Worm (Caenorhabditis elegans) whole organism, young adult: Measurements from ENCODE around the gene R09E10.1.

Experiments used
- B0035.1 ChIP-seq: sonication (generic microtip); optimal IDR thresholded peaks from 2 replicates; lab custom pipeline; 2016; ENCODE audit warnings: missing genetic modification characterization, mild to moderate bottlenecking, missing compliant biosample characterization, missing genotype, missing genetic modification reagents
- B0261.1 ChIP-seq: sonication (generic microtip); optimal IDR thresholded peaks from 2 replicates; lab custom pipeline; 2016; ENCODE audit warnings: mild to moderate bottlenecking, missing genetic modification characterization, moderate library complexity, missing compliant biosample characterization
- D2030.7 ChIP-seq: fragments of 200-800 bp; sonication (Bioruptor generic); IDR thresholded peaks from 2 replicates; pipeline ENCODE4 v1.3.6; 2022; ENCODE audit warnings: missing genetic modification reagents, missing genetic modification characterization, missing compliant biosample characterization
- F10E7.11 ChIP-seq: sonication (generic microtip); optimal IDR thresholded peaks from 2 replicates; lab custom pipeline; 2017; ENCODE audit warnings: mild to moderate bottlenecking, missing genetic modification characterization, moderate library complexity, missing compliant biosample characterization
- F22D6.2 ChIP-seq: sonication (generic microtip); optimal IDR thresholded peaks from 2 replicates; lab custom pipeline; 2016; ENCODE audit warnings: mild to moderate bottlenecking, missing genetic modification characterization, missing compliant biosample characterization
- F39B2.1 ChIP-seq: fragments of 200-800 bp; sonication (Bioruptor generic); IDR thresholded peaks from 2 replicates; pipeline ENCODE4 v1.3.6; 2022; ENCODE audit warnings: missing genetic modification reagents, missing genetic modification characterization, missing compliant biosample characterization
- F55B11.4 ChIP-seq: sonication (generic microtip); optimal IDR thresholded peaks from 2 replicates; lab custom pipeline; 2016; ENCODE audit warnings: missing compliant biosample characterization, missing genetic modification characterization, borderline replicate concordance; ENCODE audit not compliant: insufficient read depth
- F57A8.1 ChIP-seq: fragments of 200-800 bp; sonication (Bioruptor generic); optimal IDR thresholded peaks from 2 replicates; lab custom pipeline; 2018; ENCODE audit warnings: mild to moderate bottlenecking, missing genetic modification characterization, moderate library complexity, missing compliant biosample characterization
- K12H6.12 ChIP-seq: fragments of 200-800 bp; sonication (Bioruptor generic); optimal IDR thresholded peaks from 2 replicates; lab custom pipeline; 2018; ENCODE audit warnings: mild to moderate bottlenecking, missing genetic modification characterization, missing compliant biosample characterization
- T07F8.4 ChIP-seq: sonication (generic microtip); optimal IDR thresholded peaks from 2 replicates; lab custom pipeline; 2016; ENCODE audit warnings: mild to moderate bottlenecking, missing genetic modification characterization, moderate library complexity, missing compliant biosample characterization
- Y56A3A.18 ChIP-seq: fragments of 200-800 bp; sonication (Bioruptor generic); IDR thresholded peaks from 2 replicates; pipeline ENCODE4 v1.3.6; 2022; ENCODE audit warnings: missing genetic modification reagents, missing genetic modification characterization, missing compliant biosample characterization
- ZK185.1 ChIP-seq: sonication (generic microtip); optimal IDR thresholded peaks from 2 replicates; lab custom pipeline; 2016; ENCODE audit warnings: mild to moderate bottlenecking, missing genetic modification characterization, missing compliant biosample characterization; ENCODE audit not compliant: poor library complexity, severe bottlenecking
- aptf-2 ChIP-seq: fragments of 200-800 bp; sonication (Bioruptor generic); conservative IDR thresholded peaks from 2 replicates; pipeline ENCODE4 v1.3.6; 2022; ENCODE audit warnings: missing genetic modification reagents, missing genetic modification characterization, missing compliant biosample characterization
- attf-5 ChIP-seq: fragments of 200-800 bp; sonication (Bioruptor generic); optimal IDR thresholded peaks from 2 replicates; lab custom pipeline; 2018; ENCODE audit warnings: mild to moderate bottlenecking, missing genetic modification characterization, missing compliant biosample characterization
- ceh-100 ChIP-seq: fragments of 200-800 bp; sonication (Bioruptor generic); IDR thresholded peaks from 2 replicates; pipeline ENCODE4 v1.3.6; 2022; ENCODE audit warnings: missing genetic modification reagents, missing genetic modification characterization, missing compliant biosample characterization
- ceh-91 ChIP-seq: fragments of 200-800 bp; sonication (Bioruptor generic); IDR thresholded peaks from 2 replicates; pipeline ENCODE4 v1.3.6; 2022; ENCODE audit warnings: missing genetic modification reagents, missing genetic modification characterization, missing compliant biosample characterization
- die-1 ChIP-seq: sonication (generic microtip); optimal IDR thresholded peaks from 2 replicates; lab custom pipeline; 2016; ENCODE audit warnings: missing genotype, mild to moderate bottlenecking, missing genetic modification characterization, missing compliant biosample characterization
- efl-1 ChIP-seq: fragments of 150-350 bp; optimal IDR thresholded peaks from 2 replicates; lab custom pipeline; 2014; ENCODE audit warnings: missing biosample characterization, missing genetic modification reagents, missing genetic modification characterization
- egrh-3 ChIP-seq: fragments of 200-800 bp; sonication (Bioruptor generic); IDR thresholded peaks from 2 replicates; pipeline ENCODE4 v1.3.6; 2022; ENCODE audit warnings: missing genetic modification reagents, missing genetic modification characterization, missing compliant biosample characterization
- hsf-1 ChIP-seq: fragments of 200-800 bp; sonication (Bioruptor generic); IDR thresholded peaks from 2 replicates; pipeline ENCODE4 v1.3.6; 2022; ENCODE audit warnings: missing genetic modification reagents, missing genetic modification characterization, missing compliant biosample characterization
- lin-26 ChIP-seq: fragments of 200-800 bp; sonication (Bioruptor generic); IDR thresholded peaks from 2 replicates; pipeline ENCODE4 v1.3.6; 2022; ENCODE audit warnings: missing genetic modification reagents, missing genetic modification characterization, missing compliant biosample characterization
- lin-54 ChIP-seq: fragments of 200-800 bp; sonication (Bioruptor generic); optimal IDR thresholded peaks from 2 replicates; lab custom pipeline; 2018; ENCODE audit warnings: mild to moderate bottlenecking, missing genetic modification characterization, missing compliant biosample characterization
- madf-3 ChIP-seq: fragments of 200-800 bp; sonication (Bioruptor generic); IDR thresholded peaks from 2 replicates; pipeline ENCODE4 v1.3.6; 2022; ENCODE audit warnings: missing genetic modification reagents, missing genetic modification characterization, missing compliant biosample characterization
- mel-28 ChIP-seq: sonication (generic microtip); optimal IDR thresholded peaks from 2 replicates; lab custom pipeline; 2016; ENCODE audit warnings: borderline replicate concordance, mild to moderate bottlenecking, missing genetic modification characterization, missing compliant biosample characterization
- nhr-90 ChIP-seq: sonication (generic microtip); optimal IDR thresholded peaks from 2 replicates; lab custom pipeline; 2016; ENCODE audit warnings: missing genotype, mild to moderate bottlenecking, missing genetic modification characterization, missing compliant biosample characterization
- pbrm-1 ChIP-seq: fragments of 200-800 bp; sonication (Bioruptor generic); IDR thresholded peaks from 2 replicates; pipeline ENCODE4 v1.3.6; 2022; ENCODE audit warnings: missing genetic modification reagents, missing genetic modification characterization, missing compliant biosample characterization
- repo-1 ChIP-seq: sonication (generic microtip); optimal IDR thresholded peaks from 2 replicates; lab custom pipeline; 2017; ENCODE audit warnings: mild to moderate bottlenecking, missing genetic modification characterization, missing compliant biosample characterization
- rpc-1 ChIP-seq, 2 experiments: fragments of 150-350 bp in 1 of 2; sonication (generic microtip) in 1 of 2; optimal IDR thresholded peaks; 2 replicates each; lab custom pipeline; 2014 to 2018; ENCODE audit warnings: missing biosample characterization in 1 of 2, missing genetic modification characterization in 1 of 2, missing genetic modification reagents in 1 of 2, missing genotype in 1 of 2
- sea-2 ChIP-seq: fragments of 200-800 bp; sonication (Bioruptor generic); IDR thresholded peaks from 2 replicates; pipeline ENCODE4 v1.3.6; 2022; ENCODE audit warnings: missing genetic modification characterization, missing compliant biosample characterization
- snpc-1.3 ChIP-seq: sonication (generic microtip); optimal IDR thresholded peaks from 2 replicates; lab custom pipeline; 2017; ENCODE audit warnings: missing genetic modification characterization, mild to moderate bottlenecking, missing compliant biosample characterization, antibody characterized with exemption, moderate library complexity, missing genotype, missing genetic modification reagents; ENCODE audit not compliant: insufficient read depth
- tbx-9 ChIP-seq: sonication (generic microtip); optimal IDR thresholded peaks from 2 replicates; lab custom pipeline; 2016; ENCODE audit warnings: borderline replicate concordance, missing genetic modification characterization, inconsistent platforms, missing compliant biosample characterization
- xnd-1 ChIP-seq: sonication (generic microtip); optimal IDR thresholded peaks from 2 replicates; lab custom pipeline; 2016; ENCODE audit warnings: missing genotype, missing genetic modification reagents, missing genetic modification characterization, missing compliant biosample characterization
- ztf-18 ChIP-seq: sonication (generic microtip); optimal IDR thresholded peaks from 2 replicates; lab custom pipeline; 2016; ENCODE audit warnings: missing genotype, mild to moderate bottlenecking, missing genetic modification characterization, missing compliant biosample characterization
- ztf-22 ChIP-seq: fragments of 200-800 bp; sonication (Bioruptor generic); optimal IDR thresholded peaks from 2 replicates; lab custom pipeline; 2018; ENCODE audit warnings: mild to moderate bottlenecking, missing genetic modification characterization, moderate library complexity, missing compliant biosample characterization

R09E10.1 gene

ce11 chrIV:10296036-10296435 lies 26.5 kb downstream of the R09E10.1 start:
- TF ChIP-seq lin-26 (GFP tag; lab: Robert Waterston, UW) (no peak), F22D6.2 (tag; lab: Kevin White, UChicago) (no peak), sea-2 (GFP tag; lab: Robert Waterston, UW) (no peak), snpc-1.3 (tag; lab: Kevin White, UChicago) (no peak), ceh-91 (no peak), egrh-3 (GFP tag; lab: Robert Waterston, UW) (no peak), F57A8.1 (GFP tag; lab: Kevin White, UChicago) (no peak), B0261.1 (tag; lab: Kevin White, UChicago) (no peak), Y56A3A.18 (GFP tag; lab: Robert Waterston, UW) (no peak), F39B2.1 (GFP tag; lab: Robert Waterston, UW) (no peak), ztf-22 (GFP tag; lab: Kevin White, UChicago) (no peak), B0035.1 (tag; lab: Kevin White, UChicago) (no peak), D2030.7 (GFP tag; lab: Robert Waterston, UW) (no peak), hsf-1 (GFP tag; lab: Robert Waterston, UW) (no peak), aptf-2 (GFP tag; lab: Robert Waterston, UW) (no peak), lin-54 (GFP tag; lab: Kevin White, UChicago) (no peak), madf-3 (GFP tag; lab: Robert Waterston, UW) (no peak)

- TF ChIP-seq rpc-1 (optimal IDR thresholded peaks at IDR 0.05; lab: Kevin White, UChicago) (no peak), rpc-1 (tag; optimal IDR thresholded peaks at IDR 0.05; lab: Kevin White, UChicago) (no peak), ceh-100 (GFP tag; lab: Robert Waterston, UW) (no peak), F10E7.11 (no peak), ZK185.1 (tag; lab: Kevin White, UChicago) (no peak), F39B2.1 (GFP tag; lab: Robert Waterston, UW) (no peak), pbrm-1 (GFP tag; lab: Robert Waterston, UW) (no peak), T07F8.4 (tag; lab: Kevin White, UChicago) (no peak), D2030.7 (GFP tag; lab: Robert Waterston, UW) (no peak)
These were observed 27.5 kb downstream of the R09E10.1 start, which contains the start of gene R09E10.13 for ce11 chrIV:10295084-10295483. TSS of gene R09E10.13 (minus strand) at chrIV:10295144.

DNA sequence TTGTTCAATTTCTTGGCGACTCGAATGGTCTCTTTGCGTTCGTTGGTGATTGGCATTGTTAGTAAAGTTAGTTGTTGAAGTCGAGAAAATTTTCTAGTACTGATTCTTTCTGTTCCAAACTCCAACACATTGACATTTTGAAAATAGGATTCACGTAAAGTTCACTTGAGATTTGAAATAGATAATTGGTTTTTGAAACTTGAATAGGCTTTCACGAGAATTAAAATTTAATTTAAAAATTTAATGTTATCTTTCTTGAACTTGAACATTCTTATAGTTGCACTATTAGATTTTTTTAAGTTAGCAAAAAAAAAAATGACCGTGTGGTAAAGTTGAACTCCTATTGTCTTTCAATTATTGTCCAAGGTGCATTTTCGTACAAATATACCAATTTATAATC lies 28.5 kb downstream of the R09E10.1 start, which contains the start of gene R09E10.6:
Gene R09E10.6, minus strand, starts transcription at position 101 of the 400 bp plus-strand sequence.
- TF ChIP-seq xnd-1 (tag; lab: Kevin White, UChicago): no peak
- TF ChIP-seq snpc-1.3 (tag; lab: Kevin White, UChicago): no peak
- TF ChIP-seq pbrm-1 (GFP tag; lab: Robert Waterston, UW): no peak
- no peak for TF ChIP-seq efl-1
- TF ChIP-seq nhr-90 (tag; lab: Kevin White, UChicago): no peak
- no peak for TF ChIP-seq die-1 (tag; lab: Kevin White, UChicago)
- no peak for TF ChIP-seq lin-26 (GFP tag; lab: Robert Waterston, UW)
- TF ChIP-seq repo-1: no peak
- TF ChIP-seq ztf-18 (tag; lab: Kevin White, UChicago): no peak
- TF ChIP-seq, all 124 proteins: peak for 0

ce11 chrIV:10288575-10288974 lies 34.0 kb downstream of the R09E10.1 start:
- TF ChIP-seq F57A8.1 (GFP tag; lab: Kevin White, UChicago) (no peak), K12H6.12 (no peak), attf-5 (GFP tag; lab: Kevin White, UChicago) (no peak), F55B11.4 (tag; lab: Kevin White, UChicago) (no peak), mel-28 (tag; lab: Kevin White, UChicago) (no peak), ztf-18 (tag; lab: Kevin White, UChicago) (no peak), tbx-9 (tag; lab: Kevin White, UChicago) (no peak)
- TF ChIP-seq, all 124 proteins: peak for 0
